Fruit fly (Drosophila melanogaster) whole organism, prepupa: Measurements from ENCODE around the gene CG17440.

ENCODE experiments used
- Blimp-1 ChIP-seq: fragments of 200-800 bp; sonication (Bioruptor generic); optimal IDR thresholded peaks from 3 replicates; lab custom pipeline; 2017; ENCODE audit warnings: missing biosample characterization, missing genetic modification characterization, mild to moderate bottlenecking, moderate library complexity, missing genetic modification reagents
- CG10631 ChIP-seq: fragments of 200-800 bp; sonication (Bioruptor generic); optimal IDR thresholded peaks from 2 replicates; lab custom pipeline; 2016; ENCODE audit warnings: missing biosample characterization, missing genetic modification characterization
- CG10669 ChIP-seq: fragments of 200-800 bp; sonication (Bioruptor generic); optimal IDR thresholded peaks from 3 replicates; lab custom pipeline; 2018; ENCODE audit warnings: missing biosample characterization, mild to moderate bottlenecking, missing genetic modification characterization, moderate library complexity
- CG11294 ChIP-seq: fragments of 200-800 bp; sonication (Bioruptor generic); IDR thresholded peaks from 2 replicates; pipeline ENCODE4 v1.3.6; 2022; ENCODE audit warnings: missing biosample characterization, missing genetic modification characterization
- CG11902 ChIP-seq: fragments of 200-800 bp; sonication (Bioruptor generic); optimal IDR thresholded peaks from 3 replicates; lab custom pipeline; 2016; ENCODE audit warnings: missing biosample characterization, missing genetic modification characterization
- CG15336 ChIP-seq: fragments of 200-800 bp; sonication (Bioruptor generic); IDR thresholded peaks from 2 replicates; pipeline ENCODE4 v1.3.6; 2022; ENCODE audit warnings: missing biosample characterization, missing genetic modification characterization
- CG1621 ChIP-seq: fragments of 200-800 bp; sonication (Bioruptor generic); optimal IDR thresholded peaks from 3 replicates; lab custom pipeline; 2018; ENCODE audit warnings: missing biosample characterization, mild to moderate bottlenecking, missing genetic modification characterization
- CG16779 ChIP-seq: fragments of 200-800 bp; sonication (Bioruptor generic); optimal IDR thresholded peaks from 3 replicates; lab custom pipeline; 2017; ENCODE audit warnings: missing biosample characterization, mild to moderate bottlenecking, missing genetic modification characterization
- CG3032 ChIP-seq: fragments of 200-800 bp; optimal IDR thresholded peaks from 2 replicates; lab custom pipeline; 2019; ENCODE audit warnings: missing biosample characterization, mild to moderate bottlenecking, missing genetic modification characterization, moderate library complexity
- CG31627 ChIP-seq: fragments of 200-800 bp; sonication (Bioruptor generic); optimal IDR thresholded peaks from 3 replicates; lab custom pipeline; 2016; ENCODE audit warnings: missing biosample characterization, missing genetic modification characterization
- CG34406 ChIP-seq: fragments of 200-800 bp; sonication (Bioruptor generic); optimal IDR thresholded peaks from 3 replicates; lab custom pipeline; 2016; ENCODE audit warnings: missing biosample characterization, missing genetic modification characterization
- CG3919 ChIP-seq: fragments of 200-800 bp; sonication (Bioruptor generic); optimal IDR thresholded peaks from 3 replicates; lab custom pipeline; 2016; ENCODE audit warnings: missing biosample characterization, missing genetic modification characterization
- CG6163 ChIP-seq: fragments of 200-800 bp; sonication (Bioruptor generic); IDR thresholded peaks from 3 replicates; pipeline ENCODE4 v1.3.6; 2022; ENCODE audit warnings: missing biosample characterization, missing genetic modification characterization
- CG6276 ChIP-seq: fragments of 200-800 bp; sonication (Bioruptor generic); optimal IDR thresholded peaks from 2 replicates; lab custom pipeline; 2017; ENCODE audit warnings: missing biosample characterization, mild to moderate bottlenecking, missing genetic modification characterization
- CG6808 ChIP-seq: fragments of 200-800 bp; sonication (Bioruptor generic); optimal IDR thresholded peaks from 3 replicates; lab custom pipeline; 2017; ENCODE audit warnings: missing biosample characterization, missing genetic modification characterization, mild to moderate bottlenecking, moderate library complexity, missing genetic modification reagents
- CG6854 ChIP-seq: fragments of 200-800 bp; sonication (Bioruptor generic); optimal IDR thresholded peaks from 2 replicates; lab custom pipeline; 2017; ENCODE audit warnings: missing biosample characterization, mild to moderate bottlenecking, missing genetic modification characterization
- CG7368 ChIP-seq: fragments of 200-800 bp; sonication (Bioruptor generic); optimal IDR thresholded peaks from 3 replicates; lab custom pipeline; 2016; ENCODE audit warnings: missing biosample characterization, missing genetic modification characterization
- CG8119 ChIP-seq: fragments of 200-800 bp; sonication (Bioruptor generic); IDR thresholded peaks from 3 replicates; pipeline ENCODE4 v1.3.6; 2022; ENCODE audit warnings: missing biosample characterization, missing genetic modification characterization
- CG9139 ChIP-seq: fragments of 200-800 bp; sonication (Bioruptor generic); optimal IDR thresholded peaks from 3 replicates; lab custom pipeline; 2017; ENCODE audit warnings: missing biosample characterization, mild to moderate bottlenecking, missing genetic modification characterization
- Eip75B ChIP-seq: fragments of 200-800 bp; sonication (Bioruptor generic); optimal IDR thresholded peaks from 3 replicates; lab custom pipeline; 2016; ENCODE audit warnings: missing biosample characterization, missing genetic modification characterization
- Ets21C ChIP-seq: fragments of 200-800 bp; sonication (Bioruptor generic); optimal IDR thresholded peaks from 3 replicates; lab custom pipeline; 2016; ENCODE audit warnings: missing biosample characterization, missing genetic modification characterization
- Ets96B ChIP-seq: fragments of 200-800 bp; optimal IDR thresholded peaks from 2 replicates; lab custom pipeline; 2019; ENCODE audit warnings: missing biosample characterization, mild to moderate bottlenecking, missing genetic modification characterization, moderate library complexity
- Gug ChIP-seq: fragments of 200-800 bp; sonication (Bioruptor generic); IDR thresholded peaks from 2 replicates; pipeline ENCODE4 v1.3.6; 2022; ENCODE audit warnings: missing biosample characterization, missing genetic modification characterization
- Hr38 ChIP-seq: sonication (Bioruptor generic); optimal IDR thresholded peaks from 2 replicates; lab custom pipeline; 2016; ENCODE audit warnings: missing biosample characterization, missing genetic modification characterization
- Hr39 ChIP-seq: fragments of 200-800 bp; sonication (Bioruptor generic); optimal IDR thresholded peaks from 2 replicates; lab custom pipeline; 2016; ENCODE audit warnings: missing biosample characterization, missing genetic modification characterization
- Hr4 ChIP-seq: fragments of 200-800 bp; sonication (Bioruptor generic); optimal IDR thresholded peaks from 3 replicates; lab custom pipeline; 2016; ENCODE audit warnings: missing biosample characterization, missing genetic modification characterization
- Lpt ChIP-seq: fragments of 200-800 bp; sonication (Bioruptor generic); optimal IDR thresholded peaks from 3 replicates; lab custom pipeline; 2016; ENCODE audit warnings: missing biosample characterization, missing genetic modification characterization
- Met ChIP-seq: fragments of 200-800 bp; sonication (Bioruptor generic); optimal IDR thresholded peaks from 3 replicates; lab custom pipeline; 2016; ENCODE audit warnings: missing biosample characterization, missing genetic modification characterization
- Sox102F ChIP-seq: fragments of 200-800 bp; sonication (Bioruptor generic); optimal IDR thresholded peaks from 2 replicates; lab custom pipeline; 2016; ENCODE audit warnings: missing biosample characterization, mild to moderate bottlenecking, missing genetic modification characterization
- Sox14 ChIP-seq: fragments of 200-800 bp; sonication (Bioruptor generic); optimal IDR thresholded peaks from 3 replicates; lab custom pipeline; 2016; ENCODE audit warnings: missing biosample characterization, missing genetic modification characterization
- Sox15 ChIP-seq: fragments of 200-800 bp; sonication (Bioruptor generic); optimal IDR thresholded peaks from 3 replicates; lab custom pipeline; 2016; ENCODE audit warnings: missing biosample characterization, missing genetic modification characterization
- achi ChIP-seq: fragments of 200-800 bp; sonication (Bioruptor generic); optimal IDR thresholded peaks from 3 replicates; lab custom pipeline; 2016; ENCODE audit warnings: missing biosample characterization, missing genetic modification characterization
- dsx ChIP-seq: fragments of 200-800 bp; optimal IDR thresholded peaks from 3 replicates; lab custom pipeline; 2019; ENCODE audit warnings: missing biosample characterization, mild to moderate bottlenecking, missing genetic modification characterization, moderate library complexity; ENCODE audit not compliant: poor library complexity, severe bottlenecking
- eg ChIP-seq: fragments of 200-800 bp; sonication (Bioruptor generic); IDR thresholded peaks from 3 replicates; pipeline ENCODE4 v1.3.6; 2022; ENCODE audit warnings: missing biosample characterization, missing genetic modification characterization
- esn ChIP-seq: fragments of 200-800 bp; sonication (Bioruptor generic); optimal IDR thresholded peaks from 2 replicates; lab custom pipeline; 2016; ENCODE audit warnings: missing biosample characterization, mild to moderate bottlenecking, missing genetic modification characterization, moderate library complexity
- fd85E ChIP-seq: fragments of 200-800 bp; sonication (Bioruptor generic); optimal IDR thresholded peaks from 3 replicates; lab custom pipeline; 2016; ENCODE audit warnings: missing biosample characterization, missing genetic modification characterization
- fkh ChIP-seq: fragments of 200-800 bp; sonication (Bioruptor generic); optimal IDR thresholded peaks from 3 replicates; lab custom pipeline; 2017; ENCODE audit warnings: missing biosample characterization, mild to moderate bottlenecking, missing genetic modification characterization, moderate library complexity
- lz ChIP-seq: fragments of 200-800 bp; sonication (Bioruptor generic); optimal IDR thresholded peaks from 3 replicates; lab custom pipeline; 2016; ENCODE audit warnings: missing biosample characterization, missing genetic modification characterization
- net ChIP-seq: fragments of 200-800 bp; sonication (Bioruptor generic); optimal IDR thresholded peaks from 3 replicates; lab custom pipeline; 2016; ENCODE audit warnings: missing biosample characterization, missing genetic modification characterization
- ss ChIP-seq, 2 experiments: fragments of 200-800 bp; sonication (Bioruptor generic); optimal IDR thresholded peaks; 2 replicates in 1 of 2; 3 replicates in 1 of 2; lab custom pipeline; 2017 to 2018; ENCODE audit warnings: mild to moderate bottlenecking in 2 of 2, missing biosample characterization in 2 of 2, missing genetic modification characterization in 2 of 2, moderate library complexity in 1 of 2
- svp ChIP-seq: fragments of 200-800 bp; sonication (Bioruptor generic); peaks from one replicate; lab custom pipeline; 2016; ENCODE audit warnings: missing biosample characterization, missing genetic modification characterization
- topi ChIP-seq: fragments of 200-800 bp; sonication (Bioruptor generic); optimal IDR thresholded peaks from 3 replicates; lab custom pipeline; 2016; ENCODE audit warnings: missing biosample characterization, missing genetic modification characterization
- vri ChIP-seq: fragments of 200-800 bp; sonication (Bioruptor generic); optimal IDR thresholded peaks from 3 replicates; lab custom pipeline; 2016; ENCODE audit warnings: missing biosample characterization, mild to moderate bottlenecking, missing genetic modification characterization

The CG17440 gene

DNA sequence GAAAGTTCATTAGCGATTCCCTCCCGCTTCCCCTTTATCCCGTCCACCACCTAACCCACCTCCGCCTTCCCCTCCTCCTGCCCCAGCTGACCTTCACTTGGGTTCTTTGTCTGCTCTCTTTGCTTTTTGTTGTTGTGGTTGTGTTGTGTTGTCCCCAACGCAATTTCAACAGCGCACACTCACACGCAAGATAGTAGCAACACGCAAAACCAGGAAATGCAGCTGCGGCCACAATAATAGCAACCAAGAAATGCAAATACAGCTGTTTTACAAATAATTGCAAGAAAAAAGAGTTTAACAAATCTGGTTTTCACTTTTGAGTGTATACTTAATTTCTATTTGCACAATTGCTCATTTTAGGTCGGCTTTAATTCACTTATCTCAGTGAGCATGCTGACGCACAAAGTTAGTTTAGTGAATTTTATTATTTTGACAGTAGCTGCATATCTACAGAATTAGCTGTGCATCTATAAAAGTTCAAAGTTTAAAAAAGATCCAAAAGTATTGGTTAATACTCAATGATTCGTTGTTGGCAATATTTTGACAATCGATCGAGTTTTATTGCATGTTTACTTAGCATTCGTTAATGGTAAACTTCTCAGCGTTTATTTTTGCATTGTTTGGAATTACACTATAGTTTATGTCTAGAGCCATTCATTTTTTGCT is 18.4 kb downstream of the CG17440 start (continued):
- peak; percentile 30; the same call in 2 of the 3 replicates for TF ChIP-seq CG8119
- peak; percentile 19 for TF ChIP-seq fd85E (GFP tag; lab: Kevin White, UChicago)
- peak; percentile 52 for TF ChIP-seq Sox15 (GFP tag; lab: Kevin White, UChicago)
- peak; percentile 50 for TF ChIP-seq CG6276
- TF ChIP-seq CG6163 (GFP tag; lab: Robert Waterston, UW), result peak; percentile 78
- TF ChIP-seq CG6808 (GFP tag; lab: Kevin White, UChicago), result peak; percentile 54
- TF ChIP-seq CG1621 (tag; lab: Kevin White, UChicago), result peak; percentile 56
- TF ChIP-seq Lpt (GFP tag; lab: Kevin White, UChicago), result no peak
- TF ChIP-seq Hr38, result no peak

DNA sequence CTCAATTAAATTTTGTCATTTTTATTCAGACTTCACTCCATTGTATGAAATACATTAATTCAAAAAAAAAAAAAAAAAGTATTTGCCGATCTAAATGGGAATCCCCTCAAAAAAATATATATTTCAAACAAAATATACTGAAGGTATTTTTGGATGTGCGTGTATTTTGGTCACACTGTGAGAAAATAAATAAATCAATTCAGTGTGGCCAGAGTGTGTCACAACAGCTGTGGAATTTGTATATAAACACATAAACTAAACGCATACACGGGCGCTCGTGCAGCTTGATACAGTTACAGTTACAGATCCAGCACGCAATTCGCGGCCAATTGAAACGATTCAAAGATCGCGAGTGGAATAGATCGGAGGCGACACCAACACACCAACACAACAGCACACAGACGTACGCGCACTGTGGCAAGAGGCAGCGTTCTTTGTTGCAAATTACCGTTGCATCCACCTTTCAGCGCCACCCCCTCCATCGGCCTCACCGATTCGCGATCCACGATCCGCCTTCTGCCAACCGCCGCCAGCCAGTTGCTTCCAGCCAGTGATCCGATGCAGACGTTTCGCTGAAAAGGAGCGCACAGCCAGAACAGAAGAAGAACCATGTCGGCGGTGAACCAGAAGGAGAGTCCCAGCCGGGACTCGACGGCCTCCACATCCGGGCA is 19.4 kb downstream of the CG17440 start, which contains the start of gene CG17754:
Gene CG17754 (plus strand): TSS at position 260 of the 671 bp plus-strand sequence.
- TF ChIP-seq esn (GFP tag; lab: Kevin White, UChicago) (peak; percentile 5), lz (GFP tag; lab: Kevin White, UChicago) (peak; percentile 31), CG10631 (GFP tag; lab: Kevin White, UChicago) (no peak), Lpt (GFP tag; lab: Kevin White, UChicago) (no peak), fkh (peak; percentile 78), CG6854 (GFP tag; lab: Kevin White, UChicago) (peak; percentile 43), Blimp-1 (GFP tag; lab: Kevin White, UChicago) (no peak), Sox102F (GFP tag; lab: Kevin White, UChicago) (peak; percentile 33), Hr39 (GFP tag; lab: Kevin White, UChicago) (no peak), ss (GFP tag; optimal IDR thresholded peaks at IDR 0.05; lab: Kevin White, UChicago) (peak; percentile 31 to 62), Met (GFP tag; lab: Kevin White, UChicago) (peak; percentile 38), topi (GFP tag; lab: Kevin White, UChicago) (peak; percentile 20), vri (GFP tag; lab: Kevin White, UChicago) (peak; percentile 3), CG6163 (GFP tag; lab: Robert Waterston, UW) (peak; percentile 56; the same call in 1 of the 3 replicates), eg (GFP tag; lab: Robert Waterston, UW) (peak; percentile 57; the same call in 2 of the 3 replicates), CG10669 (GFP tag; lab: Kevin White, UChicago) (no peak), CG15336 (GFP tag; lab: Robert Waterston, UW) (peak; percentile 37; the same call in 1 of the 2 replicates), CG3919 (peak; percentile 56), achi (peak; percentile 6), CG9139 (GFP tag; lab: Kevin White, UChicago) (peak; percentile 26), Sox14 (GFP tag; lab: Kevin White, UChicago) (peak; percentile 54), svp (peak; percentile 49), net (GFP tag; lab: Kevin White, UChicago) (peak; percentile 14), CG16779 (tag; lab: Kevin White, UChicago) (no peak), dsx (GFP tag; lab: Kevin White, UChicago) (peak; percentile 87)

DNA sequence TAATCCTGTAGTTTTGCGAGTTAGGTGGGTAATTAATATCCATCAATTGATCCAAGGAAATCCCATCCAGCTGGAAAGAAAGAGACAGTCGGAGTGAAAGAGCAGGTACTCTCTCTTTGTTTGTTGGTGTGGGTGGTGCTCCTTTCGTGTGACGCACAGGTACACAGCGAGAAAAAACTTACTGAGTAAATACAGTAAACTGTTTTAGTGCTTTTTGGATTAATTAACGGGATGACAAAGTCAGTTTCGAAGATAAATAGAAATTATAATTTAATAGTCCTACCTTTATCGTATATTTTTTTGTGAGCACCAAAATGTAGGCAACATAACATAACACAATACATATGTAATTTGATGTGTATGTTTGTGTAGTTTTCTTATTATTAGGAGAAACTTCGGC is 21.7 kb downstream of the CG17440 start:
- TF ChIP-seq CG31627 (peak; percentile 13), net (GFP tag; lab: Kevin White, UChicago) (peak; percentile 45), CG6276 (peak; percentile 18), Ets21C (no peak), CG34406 (GFP tag; lab: Kevin White, UChicago) (peak; percentile 56), CG7368 (GFP tag; lab: Kevin White, UChicago) (no peak), CG11294 (GFP tag; lab: Robert Waterston, UW) (no peak), Sox14 (GFP tag; lab: Kevin White, UChicago) (peak; percentile 28), CG10631 (GFP tag; lab: Kevin White, UChicago) (peak; percentile 52), achi (peak; percentile 56), Hr4 (GFP tag; lab: Kevin White, UChicago) (peak; percentile 47), Gug (GFP tag; lab: Robert Waterston, UW) (0 out of 2 replicates have a peak, but pooled peaks have one; percentile 27), esn (GFP tag; lab: Kevin White, UChicago) (peak; percentile 62), CG6808 (GFP tag; lab: Kevin White, UChicago) (peak; percentile 43), Eip75B (GFP tag; lab: Kevin White, UChicago) (peak; percentile 48), CG3032 (tag; lab: Kevin White, UChicago) (peak; percentile 24), Met (GFP tag; lab: Kevin White, UChicago) (peak; percentile 60), fd85E (GFP tag; lab: Kevin White, UChicago) (no peak), lz (GFP tag; lab: Kevin White, UChicago) (peak; percentile 61), CG6163 (GFP tag; lab: Robert Waterston, UW) (peak; percentile 79), Blimp-1 (GFP tag; lab: Kevin White, UChicago) (no peak), CG16779 (tag; lab: Kevin White, UChicago) (no peak), CG3919 (peak; percentile 55), CG1621 (tag; lab: Kevin White, UChicago) (no peak), CG11902 (GFP tag; lab: Kevin White, UChicago) (no peak), Ets96B (peak; percentile 61)
